Worm (Caenorhabditis elegans): Measurements from ENCODE around the gene K05F6.14.
"Not testable (repeated sequence)": the region's sequence is repeated elsewhere in the genome, so short reads cannot be mapped to it uniquely, and the experiment has no call there.

DNA sequence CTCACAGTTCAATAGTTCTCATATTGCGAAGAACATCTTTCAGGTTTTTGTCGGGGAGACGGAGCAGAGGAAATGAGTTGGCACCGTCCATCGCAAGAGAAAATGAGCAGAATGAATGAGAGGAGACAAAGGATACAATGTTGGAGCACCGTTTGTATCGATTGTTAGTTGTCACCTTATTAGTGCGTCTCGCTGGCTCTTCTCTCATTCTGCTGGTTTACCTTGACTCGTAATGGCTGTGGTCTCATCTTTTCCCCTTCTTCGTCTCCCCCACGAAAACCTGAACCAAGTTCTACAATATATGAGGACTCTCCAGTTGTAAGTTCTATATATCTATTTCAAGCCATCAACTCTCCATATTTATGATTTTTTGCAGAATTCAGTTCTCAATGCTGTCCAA lies 5.7 kb upstream of the K05F6.14 start, which contains the start of the genes fbxb-54 and fbxb-50:
- not testable (repeated sequence) for TF ChIP-seq mls-2 (tag; optimal IDR thresholded peaks at IDR 0.05); nhr-76 (tag; optimal IDR thresholded peaks at IDR 0.05); ztf-11 (tag; optimal IDR thresholded peaks at IDR 0.05); unc-62 (GFP tag; optimal IDR thresholded peaks at IDR 0.05); ces-1 (GFP tag; optimal IDR thresholded peaks at IDR 0.05); nhr-237 (tag; optimal IDR thresholded peaks at IDR 0.05); unc-39 (tag; optimal IDR thresholded peaks at IDR 0.05); ceh-83 (GFP tag; optimal IDR thresholded peaks at IDR 0.05); elt-3 (tag; optimal IDR thresholded peaks at IDR 0.05)
